Fruit fly (Drosophila melanogaster) whole organism, wandering third instar larva: Measurements from ENCODE around the gene sbr.

Experiments used
- GATAd ChIP-seq: sonication (Bioruptor generic); optimal IDR thresholded peaks from 2 replicates; lab custom pipeline; 2016; ENCODE audit warnings: missing biosample characterization, missing genetic modification characterization
- Sp1 ChIP-seq: fragments of 200-800 bp; sonication (Bioruptor generic); optimal IDR thresholded peaks from 3 replicates; lab custom pipeline; 2019; ENCODE audit warnings: missing biosample characterization, mild to moderate bottlenecking, missing genetic modification characterization, moderate library complexity

- no peak for TF ChIP-seq Sp1 (GFP tag; lab: Kevin White, UChicago)
- no peak for TF ChIP-seq GATAd (GFP tag; lab: Kevin White, UChicago)
Observed at dm6 chrX:10865580-10866331, 18.9 kb upstream of the sbr start.
